Fruit fly (Drosophila melanogaster): Measurements from ENCODE around the gene bcn92.

The bcn92 gene

DNA sequence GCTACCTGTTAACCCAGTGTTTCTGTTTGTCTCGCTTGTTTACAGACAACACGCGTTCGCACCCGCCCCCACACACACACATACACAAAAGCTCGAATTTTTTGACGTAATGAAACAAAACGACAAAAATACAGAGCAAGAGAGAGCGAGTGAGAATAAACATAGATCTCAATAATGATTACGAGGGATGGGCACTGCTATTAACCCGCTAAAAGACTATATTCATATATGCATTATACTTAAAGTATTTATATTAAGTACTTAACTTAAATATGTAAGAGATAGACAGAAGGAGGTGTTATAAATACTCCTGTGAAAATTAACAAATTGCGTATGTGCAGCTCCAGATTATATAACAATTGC is 7.6 kb downstream of the bcn92 start (continued):
- no peak for TF ChIP-seq Doc3 (GFP tag; IDR thresholded peaks at IDR 0.05; ENCODE audit: partially characterized antibody)
- no peak for TF ChIP-seq trem (tag; optimal IDR thresholded peaks at IDR 0.05)
- no peak for TF ChIP-seq CG42726 (GFP tag; IDR thresholded peaks at IDR 0.05; ENCODE audit: partially characterized antibody)
- TF ChIP-seq Rx (GFP tag; IDR thresholded peaks at IDR 0.05), result no peak
- peak; percentile 61 for TF ChIP-seq CG11398 (GFP tag; optimal IDR thresholded peaks at IDR 0.05)
- no peak for TF ChIP-seq CG10366 (GFP tag; IDR thresholded peaks at IDR 0.05)
- TF ChIP-seq Atf-2 (GFP tag; optimal IDR thresholded peaks at IDR 0.05), result no peak
- TF ChIP-seq CG31365 (tag; optimal IDR thresholded peaks at IDR 0.05), result peak; percentile 53
- no peak for TF ChIP-seq MESR4 (GFP tag; optimal IDR thresholded peaks at IDR 0.05)
- TF ChIP-seq CG13123 (GFP tag; optimal IDR thresholded peaks at IDR 0.05), result peak; percentile 48
- no peak for TF ChIP-seq CG15479 (GFP tag; optimal IDR thresholded peaks at IDR 0.05)
- peak; percentile 68 for TF ChIP-seq CG4707 (GFP tag; optimal IDR thresholded peaks at IDR 0.05)
- peak; percentile 57 for TF ChIP-seq HHEX (GFP tag; optimal IDR thresholded peaks at IDR 0.05)
- TF ChIP-seq CG3407 (GFP tag; optimal IDR thresholded peaks at IDR 0.05), result peak; percentile 65
- no peak for TF ChIP-seq Elba2 (GFP tag; optimal IDR thresholded peaks at IDR 0.05)
- TF ChIP-seq so (GFP tag; IDR thresholded peaks at IDR 0.05), result no peak
- peak; percentile 28 for TF ChIP-seq Max (GFP tag; optimal IDR thresholded peaks at IDR 0.05)
- TF ChIP-seq Six4 (GFP tag; optimal IDR thresholded peaks at IDR 0.05), result no peak
- peak; percentile 85 for TF ChIP-seq wek (GFP tag; optimal IDR thresholded peaks at IDR 0.05)
- TF ChIP-seq CG10274 (GFP tag; optimal IDR thresholded peaks at IDR 0.05), result no peak
- TF ChIP-seq CG13424 (tag; optimal IDR thresholded peaks at IDR 0.05), result peak; percentile 52
- no peak for TF ChIP-seq CG5245 (GFP tag; optimal IDR thresholded peaks at IDR 0.05)
- no peak for TF ChIP-seq ac (GFP tag; optimal IDR thresholded peaks at IDR 0.05)
- TF ChIP-seq CG7556 (GFP tag; optimal IDR thresholded peaks at IDR 0.05), result peak; percentile 52
- no peak for TF ChIP-seq CG8478 (optimal IDR thresholded peaks at IDR 0.05)
- TF ChIP-seq fd3F (GFP tag; optimal IDR thresholded peaks at IDR 0.05), result peak; percentile 25
- TF ChIP-seq vfl (GFP tag; optimal IDR thresholded peaks at IDR 0.05), result no peak
- 0 out of 2 replicates have a peak, but pooled peaks have one; percentile 15 for TF ChIP-seq CG11085 (GFP tag; IDR thresholded peaks at IDR 0.05)
- peak; percentile 65 for TF ChIP-seq schlank (tag; optimal IDR thresholded peaks at IDR 0.05)
- peak; percentile 23 for TF ChIP-seq CG18619 (GFP tag; optimal IDR thresholded peaks at IDR 0.05)
- no peak for TF ChIP-seq CG30431 (GFP tag; optimal IDR thresholded peaks at IDR 0.05)
- TF ChIP-seq CG17361 (GFP tag; IDR thresholded peaks at IDR 0.05), result 0 out of 3 replicates have a peak, but pooled peaks have one; percentile 49
- TF ChIP-seq tna (GFP tag; IDR thresholded peaks at IDR 0.05; ENCODE audit: partially characterized antibody), result no peak
- no peak; the same call in 1 of the 2 replicates for TF ChIP-seq stc (GFP tag; IDR thresholded peaks at IDR 0.05)
- TF ChIP-seq MBD-R2 (GFP tag; IDR thresholded peaks at IDR 0.05), result peak; percentile 16; the same call in 1 of the 2 replicates
- peak; percentile 26 for TF ChIP-seq Xbp1 (GFP tag; optimal IDR thresholded peaks at IDR 0.05)
- peak; percentile 46 to 57 for TF ChIP-seq Hr51 (GFP tag; optimal IDR thresholded peaks at IDR 0.05)
- TF ChIP-seq gsb-n (tag; optimal IDR thresholded peaks at IDR 0.05), result no peak
- no peak for TF ChIP-seq da (GFP tag; optimal IDR thresholded peaks at IDR 0.05)
- TF ChIP-seq hkb (optimal IDR thresholded peaks at IDR 0.05), result no peak
- peak; percentile 48 for TF ChIP-seq hkb (GFP tag; IDR thresholded peaks at IDR 0.05)
- peak; percentile 0 for TF ChIP-seq CG14710 (tag; optimal IDR thresholded peaks at IDR 0.05)
- peak; percentile 8 for TF ChIP-seq Nf-YB (GFP tag; optimal IDR thresholded peaks at IDR 0.05)
- peak; percentile 21 for TF ChIP-seq CG12659 (GFP tag; optimal IDR thresholded peaks at IDR 0.05)
- TF ChIP-seq CG15514 (GFP tag; optimal IDR thresholded peaks at IDR 0.05), result peak; percentile 42
- TF ChIP-seq Fer1 (GFP tag; optimal IDR thresholded peaks at IDR 0.05), result peak; percentile 42
- peak; percentile 55 for TF ChIP-seq CG34376 (GFP tag; optimal IDR thresholded peaks at IDR 0.05)
- peak; percentile 73 for TF ChIP-seq CG10543 (GFP tag; optimal IDR thresholded peaks at IDR 0.05)
- peak; percentile 48 for TF ChIP-seq CG30403 (GFP tag; optimal IDR thresholded peaks at IDR 0.05)
- TF ChIP-seq CG11247 (GFP tag; IDR thresholded peaks at IDR 0.05), result no peak
- TF ChIP-seq dati (GFP tag; IDR thresholded peaks at IDR 0.05), result no peak

Data from whole organism, embryonic.